Worm (Caenorhabditis elegans) whole organism, late embryonic: ENCODE data around the gene C01G12.3.

Source experiments
- ama-1 ChIP-seq: fragments of 150-350 bp; optimal IDR thresholded peaks from 2 replicates; lab custom pipeline; 2014
- ceh-14 ChIP-seq: sonication (generic microtip); optimal IDR thresholded peaks from 2 replicates; lab custom pipeline; 2016; ENCODE audit warnings: missing genotype, missing genetic modification characterization, missing compliant biosample characterization
- ceh-24 ChIP-seq: sonication (generic microtip); optimal IDR thresholded peaks from 2 replicates; lab custom pipeline; 2016; ENCODE audit warnings: mild to moderate bottlenecking, missing genetic modification characterization, missing compliant biosample characterization
- hlh-13 ChIP-seq: fragments of 200-800 bp; sonication (Bioruptor generic); optimal IDR thresholded peaks from 2 replicates; lab custom pipeline; 2018; ENCODE audit warnings: mild to moderate bottlenecking, missing genetic modification characterization, missing compliant biosample characterization
- npax-4 ChIP-seq: sonication (generic microtip); optimal IDR thresholded peaks from 2 replicates; lab custom pipeline; 2016; ENCODE audit warnings: missing genetic modification characterization, missing compliant biosample characterization
- pha-4 ChIP-seq: fragments of 150-350 bp; optimal IDR thresholded peaks from 2 replicates; lab custom pipeline; 2018; ENCODE audit warnings: missing biosample characterization, missing genetic modification reagents, missing genetic modification characterization
- tbx-2 ChIP-seq: sonication (generic microtip); optimal IDR thresholded peaks from 2 replicates; lab custom pipeline; 2016; ENCODE audit warnings: missing genetic modification characterization, missing compliant biosample characterization

- TF ChIP-seq ceh-24 (tag; lab: Kevin White, UChicago), result no peak
- TF ChIP-seq tbx-2 (tag; lab: Kevin White, UChicago), result no peak
- TF ChIP-seq hlh-13, result no peak
- no peak for TF ChIP-seq npax-4 (tag; lab: Kevin White, UChicago)
- TF ChIP-seq pha-4 (tag; lab: Kevin White, UChicago), result no peak
- no peak for TF ChIP-seq ama-1
- no peak for TF ChIP-seq ceh-14 (tag; lab: Kevin White, UChicago)
Observed at ce11 chrII:14604261-14604660, 22.2 kb upstream of the C01G12.3 start.
